Worm (Caenorhabditis elegans): ENCODE results near the gene F13B12.2.
A peak's percentile ranks its signal among the peaks of the same experiment; 100 is the strongest.

F13B12.2 gene

ce11 chrIV:10466398-10466797, 37.5 kb upstream of the F13B12.2 start (continued):
- TF ChIP-seq dmd-6 (GFP tag; IDR thresholded peaks at IDR 0.05) = peak; percentile 70
- no peak for TF ChIP-seq nhr-48 (tag; optimal IDR thresholded peaks at IDR 0.05)
- peak; percentile 44 for TF ChIP-seq hlh-11 (tag; optimal IDR thresholded peaks at IDR 0.05)
- no peak for TF ChIP-seq daf-19 (GFP tag; conservative IDR thresholded peaks at IDR 0.05)
- TF ChIP-seq ztf-7 (tag; optimal IDR thresholded peaks at IDR 0.05) = no peak
- TF ChIP-seq tra-1 (GFP tag; IDR thresholded peaks at IDR 0.05) = no peak
- no peak for TF ChIP-seq Y5F2A.4 (GFP tag; optimal IDR thresholded peaks at IDR 0.05)
- peak; percentile 86 for TF ChIP-seq nhr-28 (tag; optimal IDR thresholded peaks at IDR 0.05)
- TF ChIP-seq fkh-10 (GFP tag; optimal IDR thresholded peaks at IDR 0.05) = no peak
- TF ChIP-seq hlh-30 (tag; optimal IDR thresholded peaks at IDR 0.05; ENCODE audit: insufficient read depth) = no peak
- TF ChIP-seq cey-2 (tag; optimal IDR thresholded peaks at IDR 0.05; ENCODE audit: borderline replicate concordance, insufficient read depth) = no peak
- no peak for TF ChIP-seq mdt-29 (GFP tag; IDR thresholded peaks at IDR 0.05)
- TF ChIP-seq nhr-77 (tag; optimal IDR thresholded peaks at IDR 0.05) = peak; percentile 38
- TF ChIP-seq R02D3.7 (tag; optimal IDR thresholded peaks at IDR 0.05) = no peak
- TF ChIP-seq hif-1 (tag; optimal IDR thresholded peaks at IDR 0.05) = no peak
- TF ChIP-seq D1046.2 (GFP tag; IDR thresholded peaks at IDR 0.05) = no peak
- TF ChIP-seq ceh-32 (tag; optimal IDR thresholded peaks at IDR 0.05; ENCODE audit: poor library complexity) = no peak
- no peak for TF ChIP-seq nhr-111 (GFP tag; optimal IDR thresholded peaks at IDR 0.05)
- no peak for TF ChIP-seq attf-4 (tag; optimal IDR thresholded peaks at IDR 0.05)
- peak in 1 of 2 experiments; percentile 61 for TF ChIP-seq lsy-2 (tag; optimal IDR thresholded peaks at IDR 0.05)

- TF ChIP-seq unc-62 (GFP tag; optimal IDR thresholded peaks at IDR 0.05 in 1 of 2) (peak in 1 of 2 experiments; percentile 95), unc-62 (tag; optimal IDR thresholded peaks at IDR 0.05) (no peak), aha-1 (tag) (no peak)
Observed at ce11 chrIV:10465764-10466163, 36.8 kb upstream of the F13B12.2 start.

ce11 chrIV:10463987-10464638, 35.2 kb upstream of the F13B12.2 start, which contains the start of gene ugt-43:
ugt-43 (plus strand) TSS chrIV:10464588.
- TF ChIP-seq ztf-11 (tag; optimal IDR thresholded peaks at IDR 0.05) (no peak), dmd-6 (GFP tag; IDR thresholded peaks at IDR 0.05) (0 out of 2 replicates have a peak, but pooled peaks have one; percentile 13), nhr-28 (tag; optimal IDR thresholded peaks at IDR 0.05) (peak; percentile 20), daf-16 (GFP tag; optimal IDR thresholded peaks at IDR 0.05) (no peak), daf-16 (tag; optimal IDR thresholded peaks at IDR 0.05) (peak; percentile 33), gei-8 (GFP tag; optimal IDR thresholded peaks at IDR 0.05) (no peak), mdt-29 (GFP tag; IDR thresholded peaks at IDR 0.05) (no peak), unc-62 (GFP tag; optimal IDR thresholded peaks at IDR 0.05 in 1 of 2) (peak in 1 of 2 experiments; percentile 16), unc-62 (tag; optimal IDR thresholded peaks at IDR 0.05) (no peak), ces-1 (GFP tag; optimal IDR thresholded peaks at IDR 0.05) (no peak), dve-1 (tag; optimal IDR thresholded peaks at IDR 0.05; ENCODE audit: insufficient read depth) (peak; percentile 47)

ce11 chrIV:10463127-10463526, 34.2 kb upstream of the F13B12.2 start:
- TF ChIP-seq attf-4 (tag; optimal IDR thresholded peaks at IDR 0.05) (no peak), nhr-237 (tag; optimal IDR thresholded peaks at IDR 0.05) (no peak), saeg-2 (GFP tag; IDR thresholded peaks at IDR 0.05) (peak; percentile 77; the same call in 1 of the 2 replicates), rbr-2 (tag; optimal IDR thresholded peaks at IDR 0.05) (no peak), madf-5 (GFP tag; IDR thresholded peaks at IDR 0.05) (no peak), hlh-30 (tag; optimal IDR thresholded peaks at IDR 0.05; ENCODE audit: insufficient read depth) (peak; percentile 55), daf-16 (GFP tag; optimal IDR thresholded peaks at IDR 0.05) (peak in 1 of 2 experiments; percentile 71), daf-16 (tag; optimal IDR thresholded peaks at IDR 0.05) (peak; percentile 82), unc-130 (GFP tag; optimal IDR thresholded peaks at IDR 0.05) (no peak), pqm-1 (tag; optimal IDR thresholded peaks at IDR 0.05) (peak; percentile 84), spr-3 (GFP tag; optimal IDR thresholded peaks at IDR 0.05) (no peak), php-3 (GFP tag; IDR thresholded peaks at IDR 0.05) (peak; percentile 96), dmd-8 (GFP tag; IDR thresholded peaks at IDR 0.05) (no peak), nhr-25 (tag; optimal IDR thresholded peaks at IDR 0.05; ENCODE audit: borderline replicate concordance, insufficient read depth) (no peak), F37D6.2 (tag; optimal IDR thresholded peaks at IDR 0.05) (no peak), daf-19 (GFP tag; conservative IDR thresholded peaks at IDR 0.05) (no peak), dve-1 (tag; optimal IDR thresholded peaks at IDR 0.05; ENCODE audit: insufficient read depth) (peak; percentile 83), lin-1 (GFP tag; IDR thresholded peaks at IDR 0.05) (peak; percentile 84), hlh-11 (tag; optimal IDR thresholded peaks at IDR 0.05) (peak; percentile 91), dmd-6 (GFP tag; IDR thresholded peaks at IDR 0.05) (peak; percentile 98), skn-1 (tag; optimal IDR thresholded peaks at IDR 0.05) (no peak), nhr-102 (tag; optimal IDR thresholded peaks at IDR 0.05) (peak; percentile 71), zag-1 (tag; optimal IDR thresholded peaks at IDR 0.05) (no peak), nhr-48 (tag; optimal IDR thresholded peaks at IDR 0.05) (peak; percentile 80)

All from whole organism, L4 larva.